Worm (Caenorhabditis elegans): Measurements from ENCODE around the gene cyp-13A2.
A peak's percentile ranks its signal among the peaks of the same experiment; 100 is the strongest.

cyp-13A2 gene

ce11 chrII:9774653-9775052 lies 12.8 kb downstream of the cyp-13A2 start (continued):
- TF ChIP-seq hlh-26 (GFP tag; conservative IDR thresholded peaks at IDR 0.05) (no peak), T07F8.4 (tag; optimal IDR thresholded peaks at IDR 0.05) (peak; percentile 64), nfya-1 (tag; optimal IDR thresholded peaks at IDR 0.05; ENCODE audit: borderline replicate concordance, insufficient read depth) (no peak), bed-2 (GFP tag; IDR thresholded peaks at IDR 0.05) (no peak), tlf-1 (GFP tag; optimal IDR thresholded peaks at IDR 0.05) (no peak), ekl-4 (GFP tag; IDR thresholded peaks at IDR 0.05) (peak; percentile 56; the same call in 1 of the 2 replicates), mxl-1 (tag; optimal IDR thresholded peaks at IDR 0.05) (peak; percentile 81), mcd-1 (GFP tag; IDR thresholded peaks at IDR 0.05) (peak; percentile 64; the same call in 1 of the 2 replicates), akir-1 (GFP tag; optimal IDR thresholded peaks at IDR 0.05) (peak; percentile 10), ztf-22 (GFP tag; optimal IDR thresholded peaks at IDR 0.05) (peak; percentile 61), dpl-1 (GFP tag; optimal IDR thresholded peaks at IDR 0.05) (no peak), egl-18 (GFP tag; IDR thresholded peaks at IDR 0.05) (no peak), K11D2.4 (GFP tag; IDR thresholded peaks at IDR 0.05) (peak; percentile 42; the same call in 1 of the 2 replicates), ets-4 (GFP tag; optimal IDR thresholded peaks at IDR 0.05) (no peak), C06A6.2 (GFP tag; conservative IDR thresholded peaks at IDR 0.05) (0 out of 2 replicates have a peak, but pooled peaks have one; percentile 21), snpc-4 (GFP tag; optimal IDR thresholded peaks at IDR 0.05) (peak; percentile 74), snpc-4 (tag; optimal IDR thresholded peaks at IDR 0.05) (peak in 3 of 4 experiments; percentile 10 to 78 (median 74)), ama-1 (optimal IDR thresholded peaks at IDR 0.05) (no peak), ama-1 (GFP tag; optimal IDR thresholded peaks at IDR 0.05) (peak; percentile 87 to 89), Y67H2A.10 (GFP tag; conservative IDR thresholded peaks at IDR 0.05) (no peak), pbrm-1 (GFP tag; IDR thresholded peaks at IDR 0.05) (peak; percentile 64; the same call in 1 of the 2 replicates), chd-7 (tag; optimal IDR thresholded peaks at IDR 0.05) (peak; percentile 67), Y53F4B.3 (GFP tag; IDR thresholded peaks at IDR 0.05) (0 out of 2 replicates have a peak, but pooled peaks have one; percentile 32), sea-2 (GFP tag; IDR thresholded peaks at IDR 0.05) (0 out of 2 replicates have a peak, but pooled peaks have one; percentile 54), hrde-1 (tag; optimal IDR thresholded peaks at IDR 0.05; ENCODE audit: borderline replicate concordance) (peak; percentile 61), egl-44 (GFP tag; IDR thresholded peaks at IDR 0.05) (peak; percentile 86), lin-40 (tag; optimal IDR thresholded peaks at IDR 0.05) (peak; percentile 68), rcor-1 (GFP tag; IDR thresholded peaks at IDR 0.05) (peak; percentile 58), aptf-2 (GFP tag; conservative IDR thresholded peaks at IDR 0.05) (no peak), ztf-6 (GFP tag; IDR thresholded peaks at IDR 0.05) (no peak), Y56A3A.18 (GFP tag; IDR thresholded peaks at IDR 0.05) (peak; percentile 79), dpff-1 (tag; optimal IDR thresholded peaks at IDR 0.05) (no peak), ceh-100 (GFP tag; IDR thresholded peaks at IDR 0.05) (no peak; the same call in 1 of the 2 replicates), B0019.2 (GFP tag; conservative IDR thresholded peaks at IDR 0.05) (no peak), pha-4 (tag; optimal IDR thresholded peaks at IDR 0.05) (no peak), unc-130 (GFP tag; optimal IDR thresholded peaks at IDR 0.05) (peak; percentile 55), F57C9.4 (tag; optimal IDR thresholded peaks at IDR 0.05) (no peak), hmg-20 (GFP tag; IDR thresholded peaks at IDR 0.05) (no peak), gei-17 (GFP tag; optimal IDR thresholded peaks at IDR 0.05) (no peak), F57A8.1 (GFP tag; optimal IDR thresholded peaks at IDR 0.05) (no peak), C17E4.6 (GFP tag; IDR thresholded peaks at IDR 0.05) (0 out of 2 replicates have a peak, but pooled peaks have one; percentile 56), ztf-28 (GFP tag; IDR thresholded peaks at IDR 0.05) (peak; percentile 76; the same call in 1 of the 2 replicates), him-1 (tag; optimal IDR thresholded peaks at IDR 0.05) (peak; percentile 90), ceh-40 (GFP tag; IDR thresholded peaks at IDR 0.05) (0 out of 2 replicates have a peak, but pooled peaks have one; percentile 60), hlh-12 (tag; optimal IDR thresholded peaks at IDR 0.05) (no peak), attf-5 (GFP tag; optimal IDR thresholded peaks at IDR 0.05) (peak; percentile 56), D2030.7 (GFP tag; IDR thresholded peaks at IDR 0.05) (peak; percentile 68; the same call in 1 of the 2 replicates), zim-3 (tag; optimal IDR thresholded peaks at IDR 0.05) (peak; percentile 75), nfyb-1 (GFP tag; IDR thresholded peaks at IDR 0.05) (no peak; the same call in 1 of the 2 replicates)

All from whole organism, young adult.